Fruit fly (Drosophila melanogaster) whole organism, wandering third instar larva: ENCODE measurements around the gene CG3662.
A peak's percentile ranks its signal among the peaks of the same experiment; 100 is the strongest.

ENCODE experiments used
- Abd-B ChIP-seq: fragments of >200 bp; optimal IDR thresholded peaks from 2 replicates; lab custom pipeline; 2017; ENCODE audit warnings: missing biosample characterization, missing genetic modification characterization
- CG32264 ChIP-seq: fragments of 200-800 bp; sonication (Bioruptor generic); optimal IDR thresholded peaks from 2 replicates; lab custom pipeline; 2016; ENCODE audit warnings: missing biosample characterization, missing genetic modification characterization
- CG9705 ChIP-seq: fragments of 200-800 bp; sonication (Bioruptor generic); optimal IDR thresholded peaks from 2 replicates; lab custom pipeline; 2018; ENCODE audit warnings: missing biosample characterization, mild to moderate bottlenecking, missing genetic modification characterization
- CrebA ChIP-seq: fragments of 200-800 bp; sonication (Bioruptor generic); optimal IDR thresholded peaks from 2 replicates; lab custom pipeline; 2016; ENCODE audit warnings: missing biosample characterization, mild to moderate bottlenecking, missing genetic modification characterization, borderline replicate concordance
- Dfd ChIP-seq: fragments of >200 bp; optimal IDR thresholded peaks from 2 replicates; lab custom pipeline; 2017; ENCODE audit warnings: missing biosample characterization, missing genetic modification characterization
- Dif ChIP-seq: fragments of 200-275, 200-300 bp; sonication (Bioruptor generic); optimal IDR thresholded peaks from 2 replicates; lab custom pipeline; 2018; ENCODE audit warnings: missing biosample characterization, missing genetic modification characterization; ENCODE audit not compliant: partially characterized antibody
- GATAd ChIP-seq: sonication (Bioruptor generic); optimal IDR thresholded peaks from 2 replicates; lab custom pipeline; 2016; ENCODE audit warnings: missing biosample characterization, missing genetic modification characterization
- HLH106 ChIP-seq: fragments of 200-800 bp; optimal IDR thresholded peaks from 3 replicates; lab custom pipeline; 2019; ENCODE audit warnings: missing biosample characterization, mild to moderate bottlenecking, missing genetic modification characterization, moderate library complexity
- Hnf4 ChIP-seq: fragments of 200-800 bp; sonication (Bioruptor generic); optimal IDR thresholded peaks from 2 replicates; lab custom pipeline; 2016; ENCODE audit warnings: missing biosample characterization, mild to moderate bottlenecking, missing genetic modification characterization
- Hr78 ChIP-seq: fragments of >200 bp; optimal IDR thresholded peaks from 2 replicates; lab custom pipeline; 2017; ENCODE audit warnings: missing biosample characterization, missing genetic modification characterization
- Hr83 ChIP-seq: fragments of 200-300 bp; sonication (Bioruptor generic); optimal IDR thresholded peaks from 2 replicates; lab custom pipeline; 2016; ENCODE audit warnings: missing biosample characterization, mild to moderate bottlenecking, missing genetic modification characterization, moderate library complexity; ENCODE audit not compliant: poor library complexity, severe bottlenecking
- Jra ChIP-seq: sonication (Bioruptor generic); optimal IDR thresholded peaks from 2 replicates; lab custom pipeline; 2016; ENCODE audit warnings: missing biosample characterization, missing genetic modification characterization
- Mio ChIP-seq: sonication (Bioruptor generic); optimal IDR thresholded peaks from 2 replicates; lab custom pipeline; 2016; ENCODE audit warnings: missing biosample characterization, missing genetic modification characterization
- Myc ChIP-seq: fragments of >200 bp; optimal IDR thresholded peaks from 2 replicates; lab custom pipeline; 2017
- N ChIP-seq: fragments of >200 bp; optimal IDR thresholded peaks from 2 replicates; lab custom pipeline; 2018; ENCODE audit warnings: missing biosample characterization, missing external identifiers, missing genetic modification characterization
- OdsH ChIP-seq: fragments of 200-800 bp; sonication (Bioruptor generic); optimal IDR thresholded peaks from 2 replicates; lab custom pipeline; 2016; ENCODE audit warnings: missing biosample characterization, mild to moderate bottlenecking, missing genetic modification characterization
- Rel ChIP-seq, 2 experiments: fragments of 200-800 bp; sonication (Bioruptor generic) in 1 of 2; optimal IDR thresholded peaks; 2 replicates in 1 of 2; 3 replicates in 1 of 2; lab custom pipeline; 2016 to 2019; ENCODE audit warnings: mild to moderate bottlenecking in 2 of 2, missing biosample characterization in 2 of 2, missing genetic modification characterization in 2 of 2, moderate library complexity in 1 of 2
- Sp1 ChIP-seq: fragments of 200-800 bp; sonication (Bioruptor generic); optimal IDR thresholded peaks from 3 replicates; lab custom pipeline; 2019; ENCODE audit warnings: missing biosample characterization, mild to moderate bottlenecking, missing genetic modification characterization, moderate library complexity
- Vsx2 ChIP-seq: fragments of 200-300, 225-300 bp; sonication (Bioruptor generic); optimal IDR thresholded peaks from 2 replicates; lab custom pipeline; 2018; ENCODE audit warnings: missing biosample characterization, missing genetic modification characterization; ENCODE audit not compliant: partially characterized antibody
- br ChIP-seq: fragments of 200-800 bp; sonication (Bioruptor generic); optimal IDR thresholded peaks from 2 replicates; lab custom pipeline; 2016; ENCODE audit warnings: missing biosample characterization, missing genetic modification characterization
- brk ChIP-seq: fragments of 200-800 bp; sonication (Bioruptor generic); optimal IDR thresholded peaks from 2 replicates; lab custom pipeline; 2016; ENCODE audit warnings: missing biosample characterization, mild to moderate bottlenecking, missing genetic modification characterization
- dl ChIP-seq, 2 experiments: fragments of 175-275, 200-275 bp in 1 of 2; fragments of 200-275 bp in 1 of 2; sonication (Bioruptor generic); optimal IDR thresholded peaks; lab custom pipeline; 2018; ENCODE audit warnings: mild to moderate bottlenecking in 2 of 2, missing biosample characterization in 2 of 2, missing genetic modification characterization in 2 of 2, moderate library complexity in 2 of 2; ENCODE audit not compliant: partially characterized antibody in 2 of 2, insufficient read depth in 1 of 2
- dmrt93B ChIP-seq: fragments of 200-800 bp; sonication (Bioruptor generic); optimal IDR thresholded peaks from 2 replicates; lab custom pipeline; 2018; ENCODE audit warnings: missing biosample characterization, mild to moderate bottlenecking, missing genetic modification characterization
- dsf ChIP-seq: sonication (Bioruptor generic); optimal IDR thresholded peaks from 2 replicates; lab custom pipeline; 2016; ENCODE audit warnings: missing biosample characterization, missing genetic modification characterization, borderline replicate concordance
- ey ChIP-seq: fragments of 200-800 bp; sonication (Bioruptor generic); optimal IDR thresholded peaks from 2 replicates; lab custom pipeline; 2016; ENCODE audit warnings: missing biosample characterization, missing genetic modification characterization
- foxo ChIP-seq, 2 experiments: fragments of 200-800 bp; sonication (Bioruptor generic); optimal IDR thresholded peaks; 2 replicates in 1 of 2; 3 replicates in 1 of 2; lab custom pipeline; 2016 to 2017; ENCODE audit warnings: missing biosample characterization in 2 of 2, missing genetic modification characterization in 2 of 2
- fru ChIP-seq: fragments of 200-800 bp; sonication (Bioruptor generic); optimal IDR thresholded peaks from 3 replicates; lab custom pipeline; 2016; ENCODE audit warnings: missing biosample characterization, mild to moderate bottlenecking, missing genetic modification characterization
- h ChIP-seq: fragments of 200-800 bp; sonication (Bioruptor generic); optimal IDR thresholded peaks from 3 replicates; lab custom pipeline; 2016; ENCODE audit warnings: missing biosample characterization, mild to moderate bottlenecking, missing genetic modification characterization
- jim ChIP-seq: fragments of 175-275, 200-325 bp; sonication (Bioruptor generic); optimal IDR thresholded peaks from 2 replicates; lab custom pipeline; 2016; ENCODE audit warnings: missing biosample characterization, mild to moderate bottlenecking, missing genetic modification characterization
- pan ChIP-seq: fragments of >200 bp; optimal IDR thresholded peaks from 2 replicates; lab custom pipeline; 2017
- psq ChIP-seq: fragments of 200-800 bp; sonication (Bioruptor generic); optimal IDR thresholded peaks from 3 replicates; lab custom pipeline; 2017; ENCODE audit warnings: missing biosample characterization, mild to moderate bottlenecking, missing genetic modification characterization, moderate library complexity
- rgr ChIP-seq: fragments of 200-800 bp; sonication (Bioruptor generic); optimal IDR thresholded peaks from 3 replicates; lab custom pipeline; 2016; ENCODE audit warnings: missing biosample characterization, mild to moderate bottlenecking, missing genetic modification characterization
- sage ChIP-seq: fragments of 200-800 bp; sonication (Bioruptor generic); optimal IDR thresholded peaks from 2 replicates; lab custom pipeline; 2016; ENCODE audit warnings: missing biosample characterization, mild to moderate bottlenecking, missing genetic modification characterization
- sv ChIP-seq: fragments of 200-800 bp; sonication (Bioruptor generic); optimal IDR thresholded peaks from 3 replicates; lab custom pipeline; 2016; ENCODE audit warnings: missing biosample characterization, missing genetic modification characterization
- tai ChIP-seq: sonication (Bioruptor generic); optimal IDR thresholded peaks from 2 replicates; lab custom pipeline; 2016; ENCODE audit warnings: missing biosample characterization, missing genetic modification characterization
- usp ChIP-seq: fragments of >200 bp; optimal IDR thresholded peaks from 2 replicates; lab custom pipeline; 2017; ENCODE audit warnings: missing biosample characterization, missing genetic modification characterization
- woc ChIP-seq: sonication (Bioruptor generic); optimal IDR thresholded peaks from 2 replicates; lab custom pipeline; 2016; ENCODE audit warnings: missing biosample characterization, mild to moderate bottlenecking, missing genetic modification characterization

CG3662 gene

dm6 chr2L:867899-868605 lies 47.0 kb downstream of the CG3662 start, which contains the start of gene aru:
aru (minus strand) TSS chr2L:868354.
- TF ChIP-seq dmrt93B (GFP tag; lab: Kevin White, UChicago) (no peak), Hr83 (GFP tag; lab: Kevin White, UChicago) (peak; percentile 19), fru (GFP tag; lab: Kevin White, UChicago) (peak; percentile 68), Abd-B (GFP tag; lab: Kevin White, UChicago) (no peak), Rel (GFP tag; optimal IDR thresholded peaks at IDR 0.05; lab: Kevin White, UChicago) (no peak), Rel (tag; optimal IDR thresholded peaks at IDR 0.05; lab: Kevin White, UChicago) (peak; percentile 6), Dif (GFP tag; lab: Kevin White, UChicago) (peak; percentile 82), Sp1 (GFP tag; lab: Kevin White, UChicago) (peak; percentile 30), GATAd (no peak), Myc (lab: Kevin White, UChicago) (no peak), OdsH (GFP tag; lab: Kevin White, UChicago) (no peak), Hr78 (GFP tag; lab: Kevin White, UChicago) (no peak), woc (GFP tag; lab: Kevin White, UChicago) (peak; percentile 36), CG9705 (GFP tag; lab: Kevin White, UChicago) (no peak), CG32264 (GFP tag; lab: Kevin White, UChicago) (no peak), rgr (GFP tag; lab: Kevin White, UChicago) (peak; percentile 2), sage (peak; percentile 21), sv (GFP tag; lab: Kevin White, UChicago) (no peak), tai (GFP tag; lab: Kevin White, UChicago) (no peak), brk (peak; percentile 37), HLH106 (tag; lab: Kevin White, UChicago) (peak; percentile 43), CrebA (GFP tag; lab: Kevin White, UChicago) (no peak), usp (GFP tag; lab: Kevin White, UChicago) (no peak), dl (GFP tag; optimal IDR thresholded peaks at IDR 0.05; lab: Kevin White, UChicago; ENCODE audit: insufficient read depth in 1 of 2, partially characterized antibody in 2 of 2) (peak in 1 of 2 experiments; percentile 56), ey (GFP tag; lab: Kevin White, UChicago) (no peak), Jra (no peak), Mio (no peak), h (GFP tag; lab: Kevin White, UChicago) (peak; percentile 48), psq (GFP tag; lab: Kevin White, UChicago) (peak; percentile 38), Hnf4 (GFP tag; lab: Kevin White, UChicago) (peak; percentile 43), Dfd (GFP tag; lab: Kevin White, UChicago) (no peak)

- TF ChIP-seq jim (GFP tag; lab: Kevin White, UChicago), result no peak
- TF ChIP-seq tai (GFP tag; lab: Kevin White, UChicago), result no peak
- no peak for TF ChIP-seq OdsH (GFP tag; lab: Kevin White, UChicago)
- TF ChIP-seq foxo (GFP tag; optimal IDR thresholded peaks at IDR 0.05; lab: Kevin White, UChicago), result no peak
- no peak for TF ChIP-seq Myc (lab: Kevin White, UChicago)
- TF ChIP-seq dl (GFP tag; optimal IDR thresholded peaks at IDR 0.05; lab: Kevin White, UChicago; ENCODE audit: insufficient read depth in 1 of 2, partially characterized antibody in 2 of 2), result no peak
- no peak for TF ChIP-seq pan (lab: Kevin White, UChicago)
Measured at dm6 chr2L:868961-869360, 47.9 kb downstream of the CG3662 start.

- TF ChIP-seq Vsx2 (GFP tag; lab: Kevin White, UChicago) (no peak), usp (GFP tag; lab: Kevin White, UChicago) (no peak), Hnf4 (GFP tag; lab: Kevin White, UChicago) (no peak), Hr83 (GFP tag; lab: Kevin White, UChicago) (peak; percentile 19), Sp1 (GFP tag; lab: Kevin White, UChicago) (peak; percentile 25), OdsH (GFP tag; lab: Kevin White, UChicago) (no peak), Mio (no peak), ey (GFP tag; lab: Kevin White, UChicago) (no peak), Myc (lab: Kevin White, UChicago) (no peak), Dif (GFP tag; lab: Kevin White, UChicago) (no peak), CG32264 (GFP tag; lab: Kevin White, UChicago) (no peak), dsf (GFP tag; lab: Kevin White, UChicago) (no peak), dmrt93B (GFP tag; lab: Kevin White, UChicago) (no peak), foxo (GFP tag; optimal IDR thresholded peaks at IDR 0.05; lab: Kevin White, UChicago) (peak in 1 of 2 experiments; percentile 56), jim (GFP tag; lab: Kevin White, UChicago) (no peak), Hr78 (GFP tag; lab: Kevin White, UChicago) (no peak), brk (no peak), N (GFP tag; lab: Kevin White, UChicago) (no peak), h (GFP tag; lab: Kevin White, UChicago) (no peak), Dfd (GFP tag; lab: Kevin White, UChicago) (no peak), psq (GFP tag; lab: Kevin White, UChicago) (no peak), br (GFP tag; lab: Kevin White, UChicago) (no peak), GATAd (no peak), CrebA (GFP tag; lab: Kevin White, UChicago) (no peak), HLH106 (tag; lab: Kevin White, UChicago) (peak; percentile 38), dl (GFP tag; optimal IDR thresholded peaks at IDR 0.05; lab: Kevin White, UChicago; ENCODE audit: insufficient read depth in 1 of 2, partially characterized antibody in 2 of 2) (no peak)
- TF ChIP-seq, all 38 proteins: peak for 4
Measured at dm6 chr2L:869497-870040, 48.5 kb downstream of the CG3662 start, which contains the start of gene dbe. dbe (minus strand) TSS chr2L:869857.
